Worm (Caenorhabditis elegans) whole organism, L4/young adult: ENCODE measurements around the gene nhr-68.

Experiments used
- W03F9.2 ChIP-seq: fragments of 150-350 bp; optimal IDR thresholded peaks from 2 replicates; lab custom pipeline; 2014; ENCODE audit warnings: missing biosample characterization, missing genetic modification characterization
- dao-5 ChIP-seq: sonication (generic microtip); optimal IDR thresholded peaks from 2 replicates; lab custom pipeline; 2016; ENCODE audit warnings: missing genotype, missing genetic modification characterization, moderate library complexity, missing compliant biosample characterization
- him-1 ChIP-seq: sonication (generic microtip); optimal IDR thresholded peaks from 2 replicates; lab custom pipeline; 2016; ENCODE audit warnings: missing genotype, missing genetic modification reagents, missing genetic modification characterization, missing compliant biosample characterization

DNA sequence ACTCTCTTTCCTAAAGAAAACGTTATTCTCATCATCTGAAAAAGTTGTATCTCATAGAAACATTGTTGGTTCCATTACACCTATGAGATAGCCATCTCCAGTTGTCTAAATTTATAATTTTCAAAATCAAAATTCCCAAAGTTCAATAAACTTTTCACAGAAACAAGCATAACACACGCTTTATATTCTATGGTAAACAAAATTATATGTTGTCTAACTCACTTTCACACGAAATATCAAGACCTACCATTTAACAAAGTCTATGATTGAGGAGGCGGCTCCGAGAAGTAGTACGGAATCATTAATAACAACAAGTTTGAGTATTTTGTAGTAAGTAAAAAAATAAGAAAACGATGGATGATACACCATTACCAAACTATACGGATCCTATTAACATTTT is 25.6 kb downstream of the nhr-68 start, which contains the start of gene srx-84:
- no peak for TF ChIP-seq W03F9.2 (tag; lab: Kevin White, UChicago)
- no peak for TF ChIP-seq him-1 (tag; lab: Kevin White, UChicago)
- no peak for TF ChIP-seq dao-5 (tag; lab: Kevin White, UChicago)
